Fruit fly (Drosophila melanogaster) whole organism, embryonic: ENCODE results near the gene CG6066.

Experiments
- Antp ChIP-seq: fragments of 200-800 bp; sonication (Bioruptor generic); optimal IDR thresholded peaks from 3 replicates; lab custom pipeline; 2016; ENCODE audit warnings: missing biosample characterization, missing genetic modification characterization
- B-H1 ChIP-seq: fragments of 200-800 bp; sonication (Bioruptor generic); IDR thresholded peaks from 3 replicates; pipeline ENCODE4 v1.3.6; 2022; ENCODE audit warnings: missing biosample characterization, missing genetic modification characterization
- CG11398 ChIP-seq: fragments of 200-800 bp; sonication (Bioruptor generic); optimal IDR thresholded peaks from 2 replicates; lab custom pipeline; 2016; ENCODE audit warnings: missing biosample characterization, missing genetic modification characterization
- CG11695 ChIP-seq: fragments of 200-800 bp; sonication (Bioruptor generic); IDR thresholded peaks from 3 replicates; pipeline ENCODE4 v1.3.6; 2022; ENCODE audit warnings: missing biosample characterization, missing genetic modification characterization
- CG11696 ChIP-seq: fragments of 200-800 bp; sonication (Bioruptor generic); IDR thresholded peaks from 2 replicates; pipeline ENCODE4 v1.3.6; 2022; ENCODE audit warnings: missing biosample characterization, missing genetic modification characterization
- CG13287 ChIP-seq: fragments of 200-800 bp; sonication (Bioruptor generic); IDR thresholded peaks from 2 replicates; pipeline ENCODE4 v1.3.6; 2022; ENCODE audit warnings: missing biosample characterization, missing genetic modification characterization; ENCODE audit not compliant: partially characterized antibody
- CG15073 ChIP-seq: fragments of 200-800 bp; sonication (Bioruptor generic); optimal IDR thresholded peaks from 2 replicates; lab custom pipeline; 2016; ENCODE audit warnings: missing biosample characterization, missing genetic modification characterization
- CG15269 ChIP-seq: fragments of 200-800 bp; sonication (Bioruptor generic); optimal IDR thresholded peaks from 2 replicates; lab custom pipeline; 2018; ENCODE audit warnings: missing biosample characterization, mild to moderate bottlenecking, missing genetic modification characterization, moderate library complexity
- CG15514 ChIP-seq: fragments of 200-800 bp; sonication (Bioruptor generic); optimal IDR thresholded peaks from 3 replicates; lab custom pipeline; 2017; ENCODE audit warnings: missing biosample characterization, missing genetic modification characterization, mild to moderate bottlenecking, moderate library complexity, missing genetic modification reagents
- CG15601 ChIP-seq: fragments of 200-800 bp; sonication (Bioruptor generic); optimal IDR thresholded peaks from 3 replicates; lab custom pipeline; 2019; ENCODE audit warnings: missing biosample characterization, mild to moderate bottlenecking, missing genetic modification characterization, moderate library complexity
- CG2120 ChIP-seq: fragments of 200-800 bp; sonication (Bioruptor generic); optimal IDR thresholded peaks from 3 replicates; lab custom pipeline; 2016; ENCODE audit warnings: missing biosample characterization, missing genetic modification characterization
- CG2875 ChIP-seq: fragments of 200-800 bp; sonication (Bioruptor generic); optimal IDR thresholded peaks from 2 replicates; lab custom pipeline; 2017; ENCODE audit warnings: missing biosample characterization, mild to moderate bottlenecking, missing genetic modification characterization, missing genetic modification reagents
- CG34376 ChIP-seq: fragments of 200-800 bp; sonication (Bioruptor generic); optimal IDR thresholded peaks from 2 replicates; lab custom pipeline; 2018; ENCODE audit warnings: missing biosample characterization, mild to moderate bottlenecking, missing genetic modification characterization
- CG4328 ChIP-seq: fragments of 200-800 bp; sonication (Bioruptor generic); optimal IDR thresholded peaks from 3 replicates; lab custom pipeline; 2017; ENCODE audit warnings: missing biosample characterization, missing genetic modification reagents, missing genetic modification characterization
- CG5953 ChIP-seq: fragments of 200-800 bp; sonication (Bioruptor generic); IDR thresholded peaks from 2 replicates; pipeline ENCODE4 v1.3.6; 2022; ENCODE audit warnings: missing biosample characterization, missing genetic modification characterization
- CG6254 ChIP-seq: fragments of 200-800 bp; sonication (Bioruptor generic); optimal IDR thresholded peaks from 3 replicates; lab custom pipeline; 2017; ENCODE audit warnings: mild to moderate bottlenecking, missing biosample characterization, missing genetic modification reagents, missing genetic modification characterization
- CG7839 ChIP-seq: fragments of 200-800 bp; sonication (Bioruptor generic); optimal IDR thresholded peaks from 3 replicates; lab custom pipeline; 2018; ENCODE audit warnings: missing biosample characterization, mild to moderate bottlenecking, missing genetic modification characterization, moderate library complexity
- CG9817 ChIP-seq: fragments of 200-800 bp; sonication (Bioruptor generic); optimal IDR thresholded peaks from 2 replicates; lab custom pipeline; 2018; ENCODE audit warnings: missing biosample characterization, mild to moderate bottlenecking, missing genetic modification characterization, moderate library complexity
- CoRest ChIP-seq: fragments of 200-800 bp; sonication (Bioruptor generic); optimal IDR thresholded peaks from 3 replicates; lab custom pipeline; 2018; ENCODE audit warnings: missing biosample characterization, mild to moderate bottlenecking, missing genetic modification characterization, moderate library complexity
- Dek ChIP-seq: fragments of 200-800 bp; sonication (Bioruptor generic); optimal IDR thresholded peaks from 3 replicates; lab custom pipeline; 2019; ENCODE audit warnings: missing biosample characterization, mild to moderate bottlenecking, missing genetic modification characterization, moderate library complexity
- Ets65A ChIP-seq: fragments of 200-800 bp; sonication (Bioruptor generic); peaks from one replicate; lab custom pipeline; 2016; ENCODE audit warnings: missing biosample characterization, missing genetic modification characterization
- HLH54F ChIP-seq: fragments of 200-800 bp; sonication (Bioruptor generic); optimal IDR thresholded peaks from 3 replicates; lab custom pipeline; 2016; ENCODE audit warnings: missing biosample characterization, missing genetic modification characterization
- Hr51 ChIP-seq, 2 experiments: fragments of 200-800 bp; sonication (Bioruptor generic); optimal IDR thresholded peaks; 2 replicates in 1 of 2; 3 replicates in 1 of 2; lab custom pipeline; 2016 to 2018; ENCODE audit warnings: missing biosample characterization in 2 of 2, missing genetic modification characterization in 2 of 2, mild to moderate bottlenecking in 1 of 2, moderate library complexity in 1 of 2
- Kr ChIP-seq: fragments of 200-800 bp; sonication (Bioruptor generic); optimal IDR thresholded peaks from 2 replicates; lab custom pipeline; 2017; ENCODE audit warnings: missing biosample characterization, mild to moderate bottlenecking, missing genetic modification characterization
- Lpt ChIP-seq: fragments of >200 bp; optimal IDR thresholded peaks from 2 replicates; lab custom pipeline; 2018; ENCODE audit warnings: missing biosample characterization, missing genetic modification characterization
- Mes4 ChIP-seq: fragments of 200-800 bp; sonication (Bioruptor generic); optimal IDR thresholded peaks from 2 replicates; lab custom pipeline; 2016; ENCODE audit warnings: missing biosample characterization, missing genetic modification characterization
- NfI ChIP-seq: fragments of 200-800 bp; sonication (Bioruptor generic); optimal IDR thresholded peaks from 3 replicates; lab custom pipeline; 2018; ENCODE audit warnings: missing biosample characterization, mild to moderate bottlenecking, missing genetic modification characterization, moderate library complexity
- Oaz ChIP-seq: fragments of 200-800 bp; sonication (Bioruptor generic); IDR thresholded peaks from 2 replicates; pipeline ENCODE4 v1.3.6; 2022; ENCODE audit warnings: missing biosample characterization, missing genetic modification characterization
- Side ChIP-seq: fragments of 200-800 bp; sonication (Bioruptor generic); optimal IDR thresholded peaks from 2 replicates; lab custom pipeline; 2016; ENCODE audit warnings: missing biosample characterization, missing genetic modification characterization
- Six4 ChIP-seq: fragments of 200-800 bp; sonication (Bioruptor generic); optimal IDR thresholded peaks from 2 replicates; lab custom pipeline; 2016; ENCODE audit warnings: missing biosample characterization, missing genetic modification characterization
- Sox102F ChIP-seq: fragments of 200-800 bp; sonication (Bioruptor generic); optimal IDR thresholded peaks from 2 replicates; lab custom pipeline; 2018; ENCODE audit warnings: missing biosample characterization, mild to moderate bottlenecking, missing genetic modification characterization, moderate library complexity
- Sry-δ ChIP-seq: fragments of 200-800 bp; sonication (Bioruptor generic); optimal IDR thresholded peaks from 2 replicates; lab custom pipeline; 2016; ENCODE audit warnings: missing biosample characterization, missing genetic modification characterization
- Ssrp ChIP-seq: fragments of 200-800 bp; sonication (Bioruptor generic); optimal IDR thresholded peaks from 2 replicates; lab custom pipeline; 2018; ENCODE audit warnings: missing biosample characterization, mild to moderate bottlenecking, missing genetic modification characterization, moderate library complexity
- TFAM ChIP-seq: fragments of 200-800 bp; sonication (Bioruptor generic); optimal IDR thresholded peaks from 2 replicates; lab custom pipeline; 2017; ENCODE audit warnings: missing biosample characterization, missing genetic modification characterization, inconsistent platforms
- al ChIP-seq: fragments of 200-800 bp; sonication (Bioruptor generic); IDR thresholded peaks from 2 replicates; pipeline ENCODE4 v1.3.6; 2022; ENCODE audit warnings: missing biosample characterization, missing genetic modification characterization
- ash1 ChIP-seq: fragments of 200-800 bp; sonication (Bioruptor generic); optimal IDR thresholded peaks from 2 replicates; lab custom pipeline; 2018; ENCODE audit warnings: missing biosample characterization, mild to moderate bottlenecking, missing genetic modification characterization
- da ChIP-seq: fragments of 200-800 bp; sonication (Bioruptor generic); optimal IDR thresholded peaks from 2 replicates; lab custom pipeline; 2016; ENCODE audit warnings: missing biosample characterization, missing genetic modification characterization
- dmrt99B ChIP-seq: fragments of 200-800 bp; sonication (Bioruptor generic); optimal IDR thresholded peaks from 2 replicates; lab custom pipeline; 2018; ENCODE audit warnings: missing biosample characterization, mild to moderate bottlenecking, missing genetic modification characterization, moderate library complexity
- dysf ChIP-seq: fragments of 200-800 bp; sonication (Bioruptor generic); IDR thresholded peaks from 3 replicates; pipeline ENCODE4 v1.3.6; 2022; ENCODE audit warnings: missing biosample characterization, missing genetic modification characterization
- fd3F ChIP-seq: fragments of 200-800 bp; sonication (Bioruptor generic); optimal IDR thresholded peaks from 2 replicates; lab custom pipeline; 2018; ENCODE audit warnings: missing biosample characterization, mild to moderate bottlenecking, missing genetic modification characterization, moderate library complexity
- gem ChIP-seq: fragments of 200-800 bp; sonication (Bioruptor generic); optimal IDR thresholded peaks from 2 replicates; lab custom pipeline; 2019; ENCODE audit warnings: missing biosample characterization, mild to moderate bottlenecking, missing genetic modification characterization, moderate library complexity
- lilli ChIP-seq: fragments of 200-800 bp; sonication (Bioruptor generic); optimal IDR thresholded peaks from 3 replicates; lab custom pipeline; 2016; ENCODE audit warnings: missing biosample characterization, missing genetic modification characterization
- lmd ChIP-seq: fragments of 200-800 bp; sonication (Bioruptor generic); IDR thresholded peaks from 2 replicates; pipeline ENCODE4 v1.3.6; 2022; ENCODE audit warnings: missing biosample characterization, missing genetic modification characterization
- org-1 ChIP-seq: fragments of 200-800 bp; sonication (Bioruptor generic); optimal IDR thresholded peaks from 2 replicates; lab custom pipeline; 2017; ENCODE audit warnings: missing biosample characterization, missing genetic modification characterization
- seq ChIP-seq: fragments of 200-800 bp; sonication (Bioruptor generic); IDR thresholded peaks from 2 replicates; pipeline ENCODE4 v1.3.6; 2022; ENCODE audit warnings: missing biosample characterization, missing genetic modification characterization
- shn ChIP-seq: fragments of 200-800 bp; sonication (Bioruptor generic); optimal IDR thresholded peaks from 3 replicates; lab custom pipeline; 2016; ENCODE audit warnings: missing biosample characterization, missing genetic modification characterization
- so ChIP-seq: fragments of 200-800 bp; sonication (Bioruptor generic); IDR thresholded peaks from 3 replicates; pipeline ENCODE4 v1.3.6; 2022; ENCODE audit warnings: missing biosample characterization, missing genetic modification characterization
- sob ChIP-seq: fragments of 200-800 bp; sonication (Bioruptor generic); IDR thresholded peaks from 2 replicates; pipeline ENCODE4 v1.3.6; 2022; ENCODE audit warnings: missing biosample characterization, missing genetic modification characterization
- sqz ChIP-seq: fragments of 200-800 bp; sonication (Bioruptor generic); optimal IDR thresholded peaks from 3 replicates; lab custom pipeline; 2018; ENCODE audit warnings: missing biosample characterization, mild to moderate bottlenecking, missing genetic modification characterization
- stc ChIP-seq: fragments of 200-800 bp; sonication (Bioruptor generic); IDR thresholded peaks from 2 replicates; pipeline ENCODE4 v1.3.6; 2022; ENCODE audit warnings: missing biosample characterization, missing genetic modification characterization
- twi ChIP-seq: fragments of 200-800 bp; optimal IDR thresholded peaks from 2 replicates; lab custom pipeline; 2019; ENCODE audit warnings: missing biosample characterization, mild to moderate bottlenecking, missing genetic modification characterization, moderate library complexity

The CG6066 gene

DNA sequence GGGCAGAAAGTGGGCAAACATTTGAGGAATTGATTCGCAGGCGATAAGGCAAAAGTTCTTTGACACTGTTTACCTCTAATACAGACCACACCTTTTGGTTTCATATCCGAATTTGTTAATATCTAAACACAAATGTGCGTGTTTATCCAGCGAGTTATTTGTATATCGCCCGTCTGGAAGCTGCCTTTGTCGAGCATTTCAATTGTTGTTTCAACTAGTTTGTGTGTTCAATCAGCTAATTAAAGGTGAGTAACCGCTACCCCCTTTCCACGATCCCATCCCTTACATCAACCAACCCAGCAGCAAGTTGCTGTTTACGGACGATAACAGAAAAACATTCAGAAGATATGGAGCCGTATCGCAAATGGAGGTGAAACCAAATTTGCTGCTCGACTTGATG is 14.9 kb upstream of the CG6066 start (continued):
- no peak for TF ChIP-seq Kr
- TF ChIP-seq Side: peak; percentile 64
- no peak for TF ChIP-seq HLH54F (GFP tag; lab: Kevin White, UChicago)
- TF ChIP-seq al (GFP tag; lab: Robert Waterston, UW): no peak
- 0 out of 3 replicates have a peak, but pooled peaks have one; percentile 42 for TF ChIP-seq CG11695
- peak; percentile 33 for TF ChIP-seq shn
- peak; percentile 22 for TF ChIP-seq NfI (GFP tag; lab: Kevin White, UChicago)
- TF ChIP-seq Oaz (GFP tag; lab: Robert Waterston, UW): no peak
- TF ChIP-seq org-1 (GFP tag; lab: Kevin White, UChicago): peak; percentile 60
- TF ChIP-seq Hr51 (GFP tag; optimal IDR thresholded peaks at IDR 0.05; lab: Kevin White, UChicago): peak in 1 of 2 experiments; percentile 23
- TF ChIP-seq lilli: peak; percentile 25
- TF ChIP-seq CG15073 (GFP tag; lab: Kevin White, UChicago): no peak
- peak; percentile 30 for TF ChIP-seq gem (tag; lab: Kevin White, UChicago)
- peak; percentile 1 for TF ChIP-seq CoRest (tag; lab: Kevin White, UChicago)
- peak; percentile 75 for TF ChIP-seq CG2120
- no peak for TF ChIP-seq Six4 (GFP tag; lab: Kevin White, UChicago)
- no peak for TF ChIP-seq CG11696 (GFP tag; lab: Robert Waterston, UW)
- TF ChIP-seq CG7839 (tag; lab: Kevin White, UChicago): no peak
- TF ChIP-seq Ets65A (GFP tag; lab: Kevin White, UChicago): peak; percentile 9
- no peak for TF ChIP-seq Ssrp (tag; lab: Kevin White, UChicago)
- peak; percentile 61 for TF ChIP-seq fd3F (GFP tag; lab: Kevin White, UChicago)
- TF ChIP-seq CG6254 (GFP tag; lab: Kevin White, UChicago): no peak
- peak; percentile 5 for TF ChIP-seq Antp (GFP tag; lab: Kevin White, UChicago)
- TF ChIP-seq Lpt: no peak
- TF ChIP-seq B-H1: no peak
- TF ChIP-seq Sry-δ (GFP tag; lab: Kevin White, UChicago): peak; percentile 2
- TF ChIP-seq CG13287: no peak
- TF ChIP-seq CG9817 (tag; lab: Kevin White, UChicago): peak; percentile 41
- TF ChIP-seq Sox102F (GFP tag; lab: Kevin White, UChicago): peak; percentile 33
- TF ChIP-seq CG15601 (tag; lab: Kevin White, UChicago): peak; percentile 64
- TF ChIP-seq CG2875 (GFP tag; lab: Kevin White, UChicago): peak; percentile 32
- TF ChIP-seq seq (GFP tag; lab: Robert Waterston, UW): peak; percentile 73; the same call in 1 of the 2 replicates
- TF ChIP-seq dysf: peak; percentile 55; the same call in 1 of the 3 replicates
- no peak for TF ChIP-seq Mes4 (GFP tag; lab: Kevin White, UChicago)
- peak; percentile 12 for TF ChIP-seq Dek (tag; lab: Kevin White, UChicago)
- no peak for TF ChIP-seq twi (tag; lab: Kevin White, UChicago)
- TF ChIP-seq CG11398: peak; percentile 29
- peak; percentile 61 for TF ChIP-seq CG15514 (GFP tag; lab: Kevin White, UChicago)
- peak; percentile 63 for TF ChIP-seq CG34376 (GFP tag; lab: Kevin White, UChicago)
- peak; percentile 22 for TF ChIP-seq dmrt99B (tag; lab: Kevin White, UChicago)
- TF ChIP-seq CG15269 (tag; lab: Kevin White, UChicago): peak; percentile 7
- TF ChIP-seq ash1: peak; percentile 60
- TF ChIP-seq sqz (GFP tag; lab: Kevin White, UChicago): no peak
- TF ChIP-seq TFAM: no peak
- peak; percentile 61; the same call in 1 of the 3 replicates for TF ChIP-seq so (GFP tag; lab: Robert Waterston, UW)
- peak; percentile 25; the same call in 1 of the 2 replicates for TF ChIP-seq stc (GFP tag; lab: Robert Waterston, UW)
- peak; percentile 47; the same call in 1 of the 2 replicates for TF ChIP-seq sob (GFP tag; lab: Robert Waterston, UW)
- TF ChIP-seq CG4328: peak; percentile 40
- TF ChIP-seq da: peak; percentile 20
- TF ChIP-seq lmd (GFP tag; lab: Robert Waterston, UW): peak; percentile 28; the same call in 1 of the 2 replicates
- TF ChIP-seq CG5953 (GFP tag; lab: Robert Waterston, UW): 0 out of 2 replicates have a peak, but pooled peaks have one; percentile 39
